Worm (Caenorhabditis elegans) whole organism, L2 larva: ENCODE measurements around the gene mltn-5.

Experiments
- F13H6.1 ChIP-seq: sonication (generic microtip); optimal IDR thresholded peaks from 2 replicates; lab custom pipeline; 2016; ENCODE audit warnings: missing genetic modification characterization, missing compliant biosample characterization
- mdl-1 ChIP-seq, 2 experiments: fragments of 150-350 bp in 1 of 2; sonication (generic microtip) in 1 of 2; optimal IDR thresholded peaks; 2 replicates each; lab custom pipeline; 2017; ENCODE audit warnings: missing biosample characterization in 2 of 2, missing genetic modification characterization in 2 of 2
- nhr-12 ChIP-seq: fragments of 150-350 bp; optimal IDR thresholded peaks from 2 replicates; lab custom pipeline; 2014; ENCODE audit warnings: missing biosample characterization, missing genetic modification characterization

ce11 chrII:13939531-13939930, 14.5 kb downstream of the mltn-5 start, which contains the start of gene W07G1.1:
- TF ChIP-seq F13H6.1 (no peak), nhr-12 (no peak), mdl-1 (tag; optimal IDR thresholded peaks at IDR 0.05; lab: Kevin White, UChicago) (no peak)
